Fruit fly (Drosophila melanogaster) Kc167 (cell line): ENCODE results near the gene CG42541.
A peak's percentile ranks its signal among the peaks of the same experiment; 100 is the strongest.
"Not testable (repeated sequence)": the region's sequence is repeated elsewhere in the genome, so short reads cannot be mapped to it uniquely, and the experiment has no call there.

ENCODE experiments used
- Myc ChIP-seq: fragments of >200 bp; optimal IDR thresholded peaks from 2 replicates; lab custom pipeline; 2017; ENCODE audit warnings: missing external identifiers
- Sin3A ChIP-seq: fragments of >200 bp; optimal IDR thresholded peaks from 2 replicates; lab custom pipeline; 2018; ENCODE audit warnings: missing external identifiers
- h ChIP-seq: fragments of >200 bp; optimal IDR thresholded peaks from 3 replicates; lab custom pipeline; 2018; ENCODE audit warnings: missing external identifiers
- insv ChIP-seq: fragments of >200 bp; optimal IDR thresholded peaks from 3 replicates; lab custom pipeline; 2018; ENCODE audit warnings: missing external identifiers
- psq ChIP-seq: fragments of >200 bp; optimal IDR thresholded peaks from 2 replicates; lab custom pipeline; 2017; ENCODE audit warnings: missing external identifiers
- ttk ChIP-seq: sonication (Bioruptor generic); optimal IDR thresholded peaks from 2 replicates; lab custom pipeline; 2017; ENCODE audit warnings: missing external identifiers

The CG42541 gene

DNA sequence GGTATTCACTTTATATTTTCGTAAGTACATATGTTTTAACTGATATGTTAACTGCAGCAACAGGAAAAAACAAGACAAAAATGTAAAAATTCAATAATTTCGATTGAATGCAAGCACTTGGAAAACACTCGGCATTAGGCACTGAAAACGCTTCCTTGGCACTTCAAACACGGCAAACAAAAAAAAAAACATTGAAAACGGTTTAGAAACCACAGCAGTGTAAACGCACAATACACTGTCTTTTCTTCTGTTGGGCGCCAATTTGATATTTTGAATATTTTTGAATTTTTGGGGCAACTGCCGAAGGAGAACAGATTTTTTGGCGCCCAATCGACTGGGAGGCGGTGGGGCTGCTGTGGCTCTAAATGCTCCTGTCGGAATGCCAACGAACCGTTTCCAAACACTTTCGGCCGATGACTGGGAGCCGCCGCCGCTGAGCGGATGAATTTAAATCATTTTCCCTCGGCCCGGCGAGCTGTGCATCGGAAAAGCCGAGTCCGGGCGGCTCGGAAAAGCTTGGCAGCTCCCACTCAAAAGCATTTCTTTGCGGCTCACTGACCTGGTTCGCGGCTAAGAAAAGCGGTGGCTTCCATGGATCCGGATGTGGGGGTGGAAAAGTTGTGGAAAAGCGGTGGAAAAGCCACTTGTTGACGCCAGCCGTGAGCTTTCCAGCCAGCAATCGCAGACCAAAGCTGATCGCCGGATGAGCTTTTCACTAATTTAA, at the start of gene CG42541:
Gene CG42541 (minus strand): TSS at position 51 of the 724 bp plus-strand sequence.
- TF ChIP-seq psq (lab: Kevin White, UChicago) (no peak), Sin3A (no peak), Myc (lab: Kevin White, UChicago) (no peak), h (lab: Kevin White, UChicago) (no peak), ttk (no peak), insv (lab: Kevin White, UChicago) (no peak)

DNA sequence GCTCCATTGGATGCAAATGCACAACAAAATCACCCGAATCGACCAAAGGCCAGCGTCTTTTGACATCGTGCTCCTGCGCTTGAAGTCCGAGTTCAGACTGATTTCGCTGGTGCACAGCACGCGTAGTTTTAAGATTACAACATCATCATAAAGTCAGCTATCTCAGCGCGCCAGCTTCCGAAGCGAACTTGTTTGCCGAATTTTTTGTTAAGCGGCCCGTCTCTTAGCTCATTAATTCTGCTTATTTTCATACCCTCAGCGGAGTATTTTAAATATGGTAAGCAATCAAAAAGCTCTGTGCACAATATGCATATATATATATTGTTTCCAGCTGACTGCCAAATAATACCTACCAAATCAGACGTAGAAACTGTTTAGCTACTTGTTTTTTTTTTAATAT, 40.9 kb upstream of the CG42541 start, which contains the start of gene CG6414:
Gene CG6414 (minus strand): TSS at position 101 of the 400 bp plus-strand sequence.
- TF ChIP-seq psq (lab: Kevin White, UChicago): no peak

DNA sequence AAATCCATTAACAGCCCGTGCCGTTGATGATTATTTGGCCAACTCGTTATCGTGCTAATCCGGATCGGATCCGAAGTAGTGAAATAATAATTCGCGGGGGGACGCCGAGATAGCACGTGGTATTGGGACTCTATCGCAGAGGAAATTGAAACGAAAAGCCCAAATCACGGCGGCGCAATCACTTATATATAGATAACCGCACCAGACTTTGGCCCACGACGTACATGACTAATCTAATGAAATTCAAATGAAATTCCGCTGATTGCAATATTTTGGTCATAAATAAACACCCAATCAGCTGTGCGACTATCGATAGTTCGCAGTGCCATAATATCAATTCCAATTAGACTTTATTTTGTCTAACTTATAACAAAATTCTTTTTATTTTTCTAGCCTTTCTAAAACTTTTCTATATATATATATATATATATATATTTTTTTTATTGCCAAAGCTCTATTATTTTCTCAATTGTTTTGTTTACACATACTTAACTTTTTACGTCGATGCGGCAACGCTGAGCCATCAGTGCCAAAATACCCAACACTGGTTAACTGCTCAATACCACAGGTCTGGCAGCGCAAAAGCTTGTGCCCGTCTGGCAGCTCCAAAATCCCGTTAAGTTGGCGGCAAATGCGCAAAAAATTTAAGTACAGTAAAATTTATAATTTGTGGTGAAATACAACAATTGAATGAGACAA, 38.1 kb upstream of the CG42541 start, which contains the start of gene CG6428:
Gene CG6428 (minus strand): TSS at position 310 of the 699 bp plus-strand sequence.
- no peak for TF ChIP-seq psq (lab: Kevin White, UChicago)
- TF ChIP-seq h (lab: Kevin White, UChicago): no peak
- no peak for TF ChIP-seq Sin3A
- TF ChIP-seq ttk: no peak
- TF ChIP-seq Myc (lab: Kevin White, UChicago): no peak
- TF ChIP-seq insv (lab: Kevin White, UChicago): no peak

DNA sequence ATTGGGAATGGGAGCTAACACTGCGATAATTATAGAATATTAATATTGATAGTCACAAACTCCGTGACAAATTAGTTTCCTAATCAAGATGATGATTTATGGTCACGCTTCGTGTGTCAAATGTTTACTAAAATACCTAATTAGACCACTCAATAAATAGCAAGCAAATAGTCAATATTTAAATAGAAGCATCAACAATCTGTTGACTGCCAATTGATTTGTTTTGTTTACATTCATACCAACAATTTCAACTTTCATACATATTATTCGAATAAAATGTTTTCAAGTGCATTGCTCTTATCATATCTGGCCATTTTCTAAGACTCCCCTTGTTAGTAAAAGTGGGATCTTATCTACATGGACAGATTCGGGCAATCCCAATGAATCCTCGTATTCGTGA, 37.2 kb upstream of the CG42541 start:
- TF ChIP-seq insv (lab: Kevin White, UChicago): no peak
- no peak for TF ChIP-seq Sin3A
- no peak for TF ChIP-seq ttk
- no peak for TF ChIP-seq psq (lab: Kevin White, UChicago)
- no peak for TF ChIP-seq h (lab: Kevin White, UChicago)
- TF ChIP-seq Myc (lab: Kevin White, UChicago): no peak

DNA sequence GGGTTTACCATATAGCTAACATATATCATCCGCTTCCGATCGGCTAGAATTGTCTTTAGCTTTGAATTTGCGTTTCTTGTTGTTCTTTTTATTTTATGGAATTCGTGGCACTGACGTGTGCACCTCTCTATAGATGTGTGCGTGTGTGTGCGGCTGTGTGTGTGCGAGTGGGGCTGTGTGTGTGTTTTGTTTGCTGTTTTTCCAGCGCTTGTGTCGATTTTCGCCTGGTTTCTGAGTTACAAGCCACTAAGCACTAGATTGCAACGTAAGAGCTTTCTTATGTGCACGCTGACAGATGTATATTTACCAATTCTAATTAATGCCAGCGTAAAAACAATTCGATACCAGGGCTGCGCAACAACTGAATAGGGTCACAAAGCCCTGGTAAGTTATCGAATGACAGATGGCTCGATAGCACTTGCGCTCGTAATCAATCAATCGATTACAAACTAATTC, 34.6 kb upstream of the CG42541 start, which contains the start of gene lva:
Gene lva (minus strand): TSS at position 363 of the 456 bp plus-strand sequence.
- TF ChIP-seq psq (lab: Kevin White, UChicago): peak; percentile 93
- no peak for TF ChIP-seq h (lab: Kevin White, UChicago)

DNA sequence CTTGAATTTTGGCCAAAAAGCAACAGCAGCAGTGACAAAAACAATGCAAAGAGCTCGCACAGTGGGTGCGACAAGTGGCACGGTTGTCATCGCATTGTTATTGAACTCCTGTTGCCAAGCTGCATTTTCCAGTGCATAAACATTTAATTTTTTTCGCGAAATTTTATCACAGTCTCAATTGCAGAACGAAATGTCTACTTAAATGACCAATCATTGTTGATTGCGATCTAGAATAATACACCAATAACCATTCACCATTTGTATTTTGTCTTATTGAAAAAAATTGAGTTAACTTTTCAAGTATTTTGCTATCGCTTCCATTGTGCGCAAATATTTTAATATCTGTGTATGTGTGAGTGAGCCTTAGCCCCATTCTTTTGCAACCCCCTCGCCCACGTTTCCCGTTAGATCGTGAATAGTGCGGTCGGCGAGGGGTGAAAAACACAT, 19.8 kb upstream of the CG42541 start:
- TF ChIP-seq psq (lab: Kevin White, UChicago) (no peak), Sin3A (no peak), ttk (no peak), Myc (lab: Kevin White, UChicago) (no peak), insv (lab: Kevin White, UChicago) (no peak), h (lab: Kevin White, UChicago) (no peak)

DNA sequence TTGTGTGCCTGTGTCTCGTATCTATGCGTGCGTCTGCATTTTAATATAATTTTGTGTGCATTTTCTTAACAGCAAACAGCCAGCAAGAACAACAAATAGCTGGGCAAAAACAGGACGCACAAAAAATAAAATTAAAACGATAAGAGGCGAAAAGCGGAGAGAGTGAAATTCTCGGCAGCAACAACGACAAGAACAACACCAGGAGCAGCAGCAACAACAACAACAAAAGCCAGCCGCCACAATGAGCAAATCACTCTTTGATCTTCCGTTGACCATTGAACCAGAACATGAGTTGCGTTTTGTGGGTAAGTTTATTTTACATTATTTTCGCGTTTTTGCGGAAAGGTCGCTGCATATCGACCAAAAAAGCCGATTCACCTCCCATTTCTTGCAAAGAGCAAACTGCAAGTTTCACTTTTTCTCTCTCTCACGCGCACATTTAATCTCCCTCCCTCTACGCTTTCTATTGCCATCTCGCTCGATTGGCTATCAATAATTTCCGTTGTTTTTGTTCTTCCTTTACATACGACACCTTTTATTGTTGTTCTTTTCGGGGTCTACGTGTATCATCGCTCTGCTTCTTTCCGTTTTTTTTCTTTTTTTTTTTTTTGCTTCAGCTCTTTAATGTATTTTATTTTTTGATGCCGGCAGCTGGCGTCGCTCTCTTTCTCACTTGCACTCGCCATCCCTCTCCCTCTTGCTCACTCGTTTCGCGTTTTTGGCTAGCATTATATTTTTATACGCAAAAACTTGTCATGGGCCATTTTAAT, 19.2 kb upstream of the CG42541 start:
- TF ChIP-seq Myc (lab: Kevin White, UChicago) (no peak), psq (lab: Kevin White, UChicago) (no peak), h (lab: Kevin White, UChicago) (no peak), ttk (no peak), insv (lab: Kevin White, UChicago) (no peak), Sin3A (no peak)

DNA sequence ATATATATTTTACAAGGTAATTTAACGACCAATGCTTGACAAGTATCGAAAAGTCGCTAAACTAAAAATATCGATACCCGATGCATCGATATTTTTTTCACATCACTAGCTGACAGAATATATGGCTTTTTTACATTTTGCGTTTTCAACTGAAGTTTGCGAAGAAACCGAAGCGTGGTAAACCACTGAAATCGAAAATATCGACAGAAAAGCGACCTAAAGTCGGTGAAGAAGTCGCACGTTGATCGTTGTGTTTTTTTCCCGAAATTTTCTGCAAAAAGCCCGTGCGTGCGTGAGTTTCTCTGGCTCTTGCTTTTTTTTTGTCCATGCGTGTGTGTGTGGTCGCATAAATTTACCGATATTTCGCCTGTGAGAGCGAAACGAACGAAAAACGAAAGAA, 18.5 kb upstream of the CG42541 start, which contains the start of gene Vap33:
Gene Vap33 (plus strand): TSS at position 87 of the 400 bp plus-strand sequence.
- no peak for TF ChIP-seq Sin3A
- no peak for TF ChIP-seq h (lab: Kevin White, UChicago)

DNA sequence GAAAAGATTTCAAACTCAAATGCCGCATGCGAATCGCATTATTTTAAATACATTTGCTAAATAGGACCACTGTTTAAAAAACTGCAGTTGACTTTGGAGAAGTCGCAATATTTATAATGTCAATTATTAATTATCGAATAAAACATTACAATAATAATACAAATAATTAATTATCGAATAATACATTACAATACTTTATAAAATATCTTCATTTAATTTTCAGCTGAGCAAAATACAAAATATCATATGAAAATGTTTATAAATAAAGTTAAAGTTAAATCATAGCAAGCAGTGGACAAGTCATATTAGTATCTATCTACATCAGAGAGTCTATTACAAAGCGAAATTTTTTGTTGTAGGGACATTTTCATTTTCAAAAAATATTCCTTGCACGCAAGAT, 14.4 kb upstream of the CG42541 start, which contains the start of gene Gem4c:
Gene Gem4c (plus strand): TSS at position 301 of the 400 bp plus-strand sequence.
- not testable (repeated sequence) for TF ChIP-seq Sin3A; psq (lab: Kevin White, UChicago); insv (lab: Kevin White, UChicago)

DNA sequence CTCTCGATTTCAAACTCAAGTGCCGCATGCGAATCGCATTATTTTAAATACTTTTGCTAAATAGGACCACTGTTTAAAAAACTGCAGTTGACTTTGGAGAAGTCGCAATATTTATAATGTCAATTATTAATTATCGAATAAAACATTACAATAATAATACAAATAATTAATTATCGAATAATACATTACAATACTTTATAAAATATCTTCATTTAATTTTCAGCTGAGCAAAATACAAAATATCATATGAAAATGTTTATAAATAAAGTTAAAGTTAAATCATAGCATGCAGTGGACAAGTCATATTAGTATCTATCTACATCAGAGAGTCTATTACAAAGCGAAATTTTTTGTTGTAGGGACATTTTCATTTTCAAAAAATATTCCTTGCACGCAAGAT, 10.2 kb upstream of the CG42541 start, which contains the start of gene Gem4b:
Gene Gem4b (plus strand): TSS at position 301 of the 400 bp plus-strand sequence.
- not testable (repeated sequence) for TF ChIP-seq h (lab: Kevin White, UChicago); ttk; Myc (lab: Kevin White, UChicago)

DNA sequence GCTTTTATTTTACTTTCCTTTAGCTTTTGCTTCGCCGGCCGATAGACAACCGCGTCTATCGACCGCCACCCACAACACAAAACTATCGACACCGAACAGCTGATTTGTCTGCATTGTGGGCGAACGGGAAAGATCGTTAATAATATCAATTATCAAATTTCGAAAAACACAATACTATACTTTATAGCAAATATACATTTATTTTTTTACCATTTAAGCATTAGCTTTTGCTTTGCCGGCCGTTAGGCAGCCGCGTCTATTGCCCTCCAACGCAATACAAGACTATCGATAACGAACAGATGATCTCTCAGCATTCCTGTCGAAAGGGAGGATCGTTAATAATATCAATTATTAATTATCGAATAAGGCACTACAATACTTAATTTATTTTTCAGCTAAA, 5.8 kb upstream of the CG42541 start, which contains the start of the genes CG2938 and Glos:
Gene CG2938 (minus strand): TSS at position 296 of the 400 bp plus-strand sequence.
Gene Glos (plus strand): TSS at position 344 of the 400 bp plus-strand sequence.
- no peak for TF ChIP-seq psq (lab: Kevin White, UChicago)
- no peak for TF ChIP-seq Sin3A
- no peak for TF ChIP-seq insv (lab: Kevin White, UChicago)
- no peak for TF ChIP-seq ttk
- no peak for TF ChIP-seq h (lab: Kevin White, UChicago)
- no peak for TF ChIP-seq Myc (lab: Kevin White, UChicago)

DNA sequence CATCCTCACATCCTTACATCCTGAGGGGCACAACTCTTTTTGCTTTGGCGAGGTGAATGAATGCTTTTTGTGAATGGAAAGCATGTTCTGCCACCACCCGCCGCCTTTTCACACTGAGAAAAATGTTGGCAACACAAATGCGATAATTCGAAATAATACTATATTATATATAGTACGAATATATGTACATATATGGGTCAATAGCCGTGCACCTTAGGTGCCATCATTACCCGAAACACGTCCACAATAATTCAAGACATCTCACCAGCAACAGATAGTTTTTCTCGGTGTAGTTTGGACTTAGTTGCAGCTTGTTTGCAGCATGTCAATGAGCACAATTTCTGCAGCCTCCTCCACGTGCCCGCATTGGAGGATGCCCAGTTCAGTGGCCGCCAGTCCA, 1.3 kb upstream of the CG42541 start:
- TF ChIP-seq Sin3A (no peak), psq (lab: Kevin White, UChicago) (no peak), Myc (lab: Kevin White, UChicago) (no peak), ttk (no peak), insv (lab: Kevin White, UChicago) (no peak), h (lab: Kevin White, UChicago) (no peak)
